Worm (Caenorhabditis elegans) whole organism, young adult: ENCODE measurements around the gene B0416.11.

Experiments used
- B0035.1 ChIP-seq: sonication (generic microtip); optimal IDR thresholded peaks from 2 replicates; lab custom pipeline; 2016; ENCODE audit warnings: missing genetic modification characterization, mild to moderate bottlenecking, missing compliant biosample characterization, missing genotype, missing genetic modification reagents
- ceh-40 ChIP-seq: fragments of 200-800 bp; sonication (Bioruptor generic); IDR thresholded peaks from 2 replicates; pipeline ENCODE4 v1.3.6; 2022; ENCODE audit warnings: missing genetic modification characterization, missing compliant biosample characterization
- hlh-12 ChIP-seq: sonication (generic microtip); optimal IDR thresholded peaks from 2 replicates; lab custom pipeline; 2016; ENCODE audit warnings: missing genetic modification characterization, missing compliant biosample characterization
- lin-26 ChIP-seq: fragments of 200-800 bp; sonication (Bioruptor generic); IDR thresholded peaks from 2 replicates; pipeline ENCODE4 v1.3.6; 2022; ENCODE audit warnings: missing genetic modification reagents, missing genetic modification characterization, missing compliant biosample characterization
- lin-40 ChIP-seq: sonication (generic microtip); optimal IDR thresholded peaks from 2 replicates; lab custom pipeline; 2016; ENCODE audit warnings: missing genetic modification characterization, mild to moderate bottlenecking, missing compliant biosample characterization, missing genotype, missing genetic modification reagents
- snpc-4 ChIP-seq, 5 experiments: fragments of 150-350 bp in 1 of 5; sonication (generic microtip) in 4 of 5; optimal IDR thresholded peaks; 2 replicates each; lab custom pipeline; 2014 to 2018; ENCODE audit warnings: missing genetic modification characterization in 5 of 5, missing biosample characterization in 3 of 5, antibody characterized with exemption in 2 of 5, mild to moderate bottlenecking in 2 of 5, missing compliant biosample characterization in 2 of 5, missing genotype in 2 of 5, moderate library complexity in 2 of 5, missing genetic modification reagents in 1 of 5

ce11 chrX:9255993-9256392 lies 26.9 kb downstream of the B0416.11 start:
- no peak for TF ChIP-seq hlh-12
- no peak for TF ChIP-seq ceh-40 (GFP tag; lab: Robert Waterston, UW)
- TF ChIP-seq lin-26: no peak
- TF ChIP-seq lin-40: no peak
- no peak for TF ChIP-seq B0035.1 (tag; lab: Kevin White, UChicago)
- TF ChIP-seq snpc-4 (GFP tag; optimal IDR thresholded peaks at IDR 0.05; lab: Kevin White, UChicago): no peak
- no peak for TF ChIP-seq snpc-4 (tag; optimal IDR thresholded peaks at IDR 0.05; lab: Kevin White, UChicago)
